Fruit fly (Drosophila melanogaster) whole organism, adult: ENCODE measurements around the gene eIF2Balpha.

Experiments
- CG12768 ChIP-seq: fragments of 200-800 bp; sonication (Bioruptor generic); optimal IDR thresholded peaks from 2 replicates; lab custom pipeline; 2017; ENCODE audit warnings: missing biosample characterization, missing genetic modification characterization, mild to moderate bottlenecking, moderate library complexity, missing genetic modification reagents
- CG5204 ChIP-seq: fragments of 200-800 bp; sonication (Bioruptor generic); optimal IDR thresholded peaks from 2 replicates; lab custom pipeline; 2016; ENCODE audit warnings: missing biosample characterization, missing genetic modification characterization
- CG7045 ChIP-seq: fragments of 200-800 bp; sonication (Bioruptor generic); optimal IDR thresholded peaks from 2 replicates; lab custom pipeline; 2017; ENCODE audit warnings: missing biosample characterization, mild to moderate bottlenecking, missing genetic modification characterization
- Hr96 ChIP-seq: fragments of 200-800 bp; sonication (Bioruptor generic); optimal IDR thresholded peaks from 2 replicates; lab custom pipeline; 2016; ENCODE audit warnings: missing biosample characterization, missing genetic modification characterization
- bab1 ChIP-seq: fragments of 200-800 bp; sonication (Bioruptor generic); optimal IDR thresholded peaks from 3 replicates; lab custom pipeline; 2019; ENCODE audit warnings: missing biosample characterization, mild to moderate bottlenecking, missing genetic modification characterization, moderate library complexity
- kay ChIP-seq: fragments of 200-800 bp; sonication (Bioruptor generic); peaks from one replicate; lab custom pipeline; 2016; ENCODE audit warnings: missing biosample characterization, missing genetic modification characterization, borderline replicate concordance

dm6 chr3R:29899635-29900034 is 36.1 kb downstream of the eIF2Balpha start:
- TF ChIP-seq CG7045 (no peak), bab1 (GFP tag; lab: Kevin White, UChicago) (no peak), CG12768 (GFP tag; lab: Kevin White, UChicago) (no peak), Hr96 (GFP tag; lab: Kevin White, UChicago) (no peak), CG5204 (no peak), kay (GFP tag; lab: Kevin White, UChicago) (no peak)
